Fruit fly (Drosophila melanogaster): ENCODE results near the gene Epg5.

Epg5 gene

DNA sequence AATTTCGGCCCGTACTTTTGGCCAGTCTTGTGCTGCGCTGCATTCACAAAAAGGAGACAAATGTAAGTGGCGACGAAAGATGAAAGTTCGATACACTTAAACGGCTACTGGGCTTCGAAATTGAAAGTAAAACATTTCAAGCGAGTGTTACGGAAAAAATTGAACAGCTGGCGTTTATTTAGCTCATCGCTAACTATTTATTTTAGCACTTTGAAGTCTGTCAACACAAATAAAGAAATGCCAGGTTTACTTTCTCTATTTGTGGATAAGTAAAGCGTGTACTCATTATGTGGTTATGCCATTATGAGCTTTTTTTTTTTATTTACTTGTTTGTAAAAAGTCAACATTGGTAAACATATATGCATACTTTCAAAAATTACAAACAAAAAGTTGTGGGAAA lies 27.1 kb upstream of the Epg5 start (continued):
- TF ChIP-seq slbo (GFP tag; IDR thresholded peaks at IDR 0.05) (no peak), CG17802 (tag; optimal IDR thresholded peaks at IDR 0.05) (no peak), CG8290 (GFP tag; optimal IDR thresholded peaks at IDR 0.05) (no peak), CG8290 (tag; optimal IDR thresholded peaks at IDR 0.05) (peak in 1 of 2 experiments; percentile 7), Hr78 (GFP tag; optimal IDR thresholded peaks at IDR 0.05) (no peak), Xrp1 (GFP tag; IDR thresholded peaks at IDR 0.05) (no peak), PHDP (tag; optimal IDR thresholded peaks at IDR 0.05) (peak; percentile 66), Dfd (GFP tag; optimal IDR thresholded peaks at IDR 0.05) (no peak), CG15073 (GFP tag; optimal IDR thresholded peaks at IDR 0.05) (no peak), ato (GFP tag; IDR thresholded peaks at IDR 0.05; ENCODE audit: partially characterized antibody) (no peak), Fer1 (GFP tag; optimal IDR thresholded peaks at IDR 0.05) (no peak), pros (GFP tag; optimal IDR thresholded peaks at IDR 0.05) (no peak), mam (GFP tag; optimal IDR thresholded peaks at IDR 0.05) (no peak), CG10321 (GFP tag; IDR thresholded peaks at IDR 0.05) (no peak), ewg (GFP tag; optimal IDR thresholded peaks at IDR 0.05) (peak; percentile 25), Awh (GFP tag; IDR thresholded peaks at IDR 0.05) (0 out of 2 replicates have a peak, but pooled peaks have one; percentile 20), CG15514 (GFP tag; optimal IDR thresholded peaks at IDR 0.05) (no peak), CG16779 (GFP tag; IDR thresholded peaks at IDR 0.05) (no peak), CG17385 (GFP tag; optimal IDR thresholded peaks at IDR 0.05) (peak; percentile 19), CG2120 (GFP tag; optimal IDR thresholded peaks at IDR 0.05) (no peak), ap (GFP tag; IDR thresholded peaks at IDR 0.05) (no peak), CG17359 (tag; optimal IDR thresholded peaks at IDR 0.05) (peak; percentile 72), Adf1 (GFP tag; IDR thresholded peaks at IDR 0.05) (no peak), org-1 (GFP tag; optimal IDR thresholded peaks at IDR 0.05) (no peak), HHEX (GFP tag; optimal IDR thresholded peaks at IDR 0.05) (no peak), odd (GFP tag; optimal IDR thresholded peaks at IDR 0.05) (peak; percentile 46), CG16813 (GFP tag; IDR thresholded peaks at IDR 0.05; ENCODE audit: partially characterized antibody) (no peak), CG7987 (GFP tag; optimal IDR thresholded peaks at IDR 0.05) (peak; percentile 12), Hr39 (optimal IDR thresholded peaks at IDR 0.05) (no peak), CG10147 (GFP tag; optimal IDR thresholded peaks at IDR 0.05) (no peak), CG2129 (GFP tag; IDR thresholded peaks at IDR 0.05; ENCODE audit: partially characterized antibody) (no peak), sisA (GFP tag; IDR thresholded peaks at IDR 0.05) (no peak), BEAF-32 (GFP tag; optimal IDR thresholded peaks at IDR 0.05) (no peak), CG4328 (GFP tag; optimal IDR thresholded peaks at IDR 0.05) (no peak), Oli (tag; optimal IDR thresholded peaks at IDR 0.05) (no peak), MESR4 (GFP tag; optimal IDR thresholded peaks at IDR 0.05) (no peak), CG16863 (GFP tag; optimal IDR thresholded peaks at IDR 0.05) (no peak), lab (GFP tag; optimal IDR thresholded peaks at IDR 0.05) (peak; percentile 64), seq (GFP tag; IDR thresholded peaks at IDR 0.05) (no peak), CG14965 (GFP tag; optimal IDR thresholded peaks at IDR 0.05; ENCODE audit: borderline replicate concordance) (no peak), knrl (GFP tag; IDR thresholded peaks at IDR 0.05; ENCODE audit: partially characterized antibody) (no peak), CG10979 (tag; optimal IDR thresholded peaks at IDR 0.05) (no peak), z (GFP tag; IDR thresholded peaks at IDR 0.05) (no peak), cato (GFP tag; optimal IDR thresholded peaks at IDR 0.05; ENCODE audit: borderline replicate concordance) (no peak), nmo (GFP tag; optimal IDR thresholded peaks at IDR 0.05) (no peak), pum (GFP tag; optimal IDR thresholded peaks at IDR 0.05) (no peak), oc (tag; optimal IDR thresholded peaks at IDR 0.05) (peak; percentile 54), CG8281 (tag; optimal IDR thresholded peaks at IDR 0.05) (no peak), Bgb (GFP tag; IDR thresholded peaks at IDR 0.05; ENCODE audit: partially characterized antibody) (no peak), chn (GFP tag; optimal IDR thresholded peaks at IDR 0.05) (no peak), CG11456 (GFP tag; IDR thresholded peaks at IDR 0.05) (no peak)

All from whole organism, embryonic.